Worm (Caenorhabditis elegans): ENCODE data around the gene pelo-1.
A peak's percentile ranks its signal among the peaks of the same experiment; 100 is the strongest.

The pelo-1 gene

ce11 chrIII:4193659-4194103 is 10.3 kb downstream of the pelo-1 start, which contains the start of gene xbp-1 (continued):
- TF ChIP-seq lin-38 (GFP tag; IDR thresholded peaks at IDR 0.05) (peak; percentile 71), skn-1 (tag; optimal IDR thresholded peaks at IDR 0.05) (no peak), snpc-1.2 (GFP tag; IDR thresholded peaks at IDR 0.05) (0 out of 2 replicates have a peak, but pooled peaks have one; percentile 23), fkh-10 (GFP tag; optimal IDR thresholded peaks at IDR 0.05) (peak; percentile 76), zip-2 (tag; optimal IDR thresholded peaks at IDR 0.05) (peak; percentile 78), mes-2 (tag; optimal IDR thresholded peaks at IDR 0.05; ENCODE audit: poor library complexity, severe bottlenecking) (peak; percentile 90), unc-39 (tag; optimal IDR thresholded peaks at IDR 0.05) (no peak), ceh-82 (tag; optimal IDR thresholded peaks at IDR 0.05) (no peak), ceh-32 (tag; optimal IDR thresholded peaks at IDR 0.05; ENCODE audit: poor library complexity) (no peak), Y48G9A.11 (GFP tag; IDR thresholded peaks at IDR 0.05) (no peak), arid-1 (GFP tag; conservative IDR thresholded peaks at IDR 0.05) (no peak), nhr-11 (tag; optimal IDR thresholded peaks at IDR 0.05) (peak; percentile 96), aha-1 (tag) (peak; percentile 99), nhr-102 (tag; optimal IDR thresholded peaks at IDR 0.05) (peak; percentile 68), unc-130 (GFP tag; optimal IDR thresholded peaks at IDR 0.05) (no peak), set-16 (GFP tag; IDR thresholded peaks at IDR 0.05) (peak; percentile 39), daf-19 (GFP tag; conservative IDR thresholded peaks at IDR 0.05) (peak; percentile 45; the same call in 1 of the 2 replicates), duxl-1 (tag; optimal IDR thresholded peaks at IDR 0.05; ENCODE audit: poor library complexity) (peak; percentile 4), ama-1 (optimal IDR thresholded peaks at IDR 0.05) (peak; percentile 91), zfp-2 (tag; optimal IDR thresholded peaks at IDR 0.05) (peak; percentile 49), daf-12 (tag; optimal IDR thresholded peaks at IDR 0.05) (no peak), lir-3 (tag; optimal IDR thresholded peaks at IDR 0.05) (no peak), D1046.2 (GFP tag; IDR thresholded peaks at IDR 0.05) (no peak), lin-29 (GFP tag; IDR thresholded peaks at IDR 0.05) (no peak), F37D6.2 (tag; optimal IDR thresholded peaks at IDR 0.05) (peak; percentile 64), mdl-1 (tag; optimal IDR thresholded peaks at IDR 0.05) (peak; percentile 74 to 93), nhr-237 (tag; optimal IDR thresholded peaks at IDR 0.05) (no peak), nhr-10 (tag; optimal IDR thresholded peaks at IDR 0.05) (peak; percentile 76), fos-1 (tag; optimal IDR thresholded peaks at IDR 0.05) (no peak), F10B5.3 (tag; optimal IDR thresholded peaks at IDR 0.05) (no peak), ZK337.2 (GFP tag; IDR thresholded peaks at IDR 0.05) (0 out of 2 replicates have a peak, but pooled peaks have one; percentile 23), nhr-111 (GFP tag; optimal IDR thresholded peaks at IDR 0.05) (no peak), pha-4 (GFP tag; IDR thresholded peaks at IDR 0.05) (peak; percentile 77), pha-4 (tag; optimal IDR thresholded peaks at IDR 0.05) (no peak), dmd-8 (GFP tag; IDR thresholded peaks at IDR 0.05) (no peak), Y75B8A.6 (GFP tag; IDR thresholded peaks at IDR 0.05) (peak; percentile 51; the same call in 1 of the 2 replicates), nhr-42 (GFP tag; IDR thresholded peaks at IDR 0.05) (0 out of 2 replicates have a peak, but pooled peaks have one; percentile 64), zfp-3 (GFP tag; conservative IDR thresholded peaks at IDR 0.05) (peak; percentile 84), Y5F2A.4 (GFP tag; optimal IDR thresholded peaks at IDR 0.05) (no peak), sdz-12 (GFP tag; optimal IDR thresholded peaks at IDR 0.05) (peak; percentile 50), daf-8 (GFP tag; IDR thresholded peaks at IDR 0.05) (no peak), F44E2.7 (GFP tag; IDR thresholded peaks at IDR 0.05) (no peak), nhr-77 (tag; optimal IDR thresholded peaks at IDR 0.05) (peak; percentile 91), spr-1 (tag; optimal IDR thresholded peaks at IDR 0.05) (peak; percentile 30), php-3 (GFP tag; IDR thresholded peaks at IDR 0.05) (peak; percentile 85), R02D3.7 (tag; optimal IDR thresholded peaks at IDR 0.05) (no peak), dve-1 (tag; optimal IDR thresholded peaks at IDR 0.05; ENCODE audit: insufficient read depth) (peak; percentile 99), dmd-9 (GFP tag; IDR thresholded peaks at IDR 0.05) (peak; percentile 63; the same call in 1 of the 2 replicates), nhr-28 (tag; optimal IDR thresholded peaks at IDR 0.05) (peak; percentile 92), mdt-29 (GFP tag; IDR thresholded peaks at IDR 0.05) (peak; percentile 49; the same call in 1 of the 2 replicates), ceh-20 (GFP tag; IDR thresholded peaks at IDR 0.05) (peak; percentile 77)
